Worm (Caenorhabditis elegans) whole organism, L3 larva: ENCODE data around the gene R05G6.10.

Source experiments
- ceh-16 ChIP-seq: sonication (generic microtip); optimal IDR thresholded peaks from 2 replicates; lab custom pipeline; 2017; ENCODE audit warnings: missing biosample characterization, missing genetic modification characterization
- ceh-82 ChIP-seq: fragments of 150-350 bp; optimal IDR thresholded peaks from 2 replicates; lab custom pipeline; 2014; ENCODE audit warnings: missing biosample characterization, missing genetic modification characterization
- egl-27 ChIP-seq: sonication (generic microtip); optimal IDR thresholded peaks from 4 replicates; lab custom pipeline; 2017; ENCODE audit warnings: missing biosample characterization, missing genetic modification reagents, missing genetic modification characterization
- egl-5 ChIP-seq: fragments of 150-350 bp; optimal IDR thresholded peaks from 2 replicates; lab custom pipeline; 2017; ENCODE audit warnings: missing biosample characterization, missing genetic modification reagents, missing genetic modification characterization, inconsistent platforms
- elt-2 ChIP-seq: sonication (generic microtip); optimal IDR thresholded peaks from 2 replicates; lab custom pipeline; 2016; ENCODE audit warnings: missing genetic modification reagents, mild to moderate bottlenecking, missing genetic modification characterization, missing compliant biosample characterization
- lin-39 ChIP-seq: fragments of 150-350 bp; optimal IDR thresholded peaks from 2 replicates; lab custom pipeline; 2018; ENCODE audit warnings: missing biosample characterization, missing genetic modification reagents, missing genetic modification characterization
- nhr-11 ChIP-seq: fragments of 150-350 bp; optimal IDR thresholded peaks from 2 replicates; lab custom pipeline; 2014; ENCODE audit warnings: missing biosample characterization, missing genetic modification characterization
- nhr-12 ChIP-seq: fragments of 150-350 bp; optimal IDR thresholded peaks from 2 replicates; lab custom pipeline; 2014; ENCODE audit warnings: missing biosample characterization, missing genetic modification characterization
- nhr-237 ChIP-seq: fragments of 150-350 bp; optimal IDR thresholded peaks from 2 replicates; lab custom pipeline; 2014; ENCODE audit warnings: missing biosample characterization, missing genetic modification characterization
- nhr-76 ChIP-seq: fragments of 150-350 bp; sonication (generic microtip); optimal IDR thresholded peaks from 5 replicates; lab custom pipeline; 2014; ENCODE audit warnings: missing biosample characterization, missing genetic modification characterization
- tbx-2 ChIP-seq: sonication (generic microtip); optimal IDR thresholded peaks from 2 replicates; lab custom pipeline; 2016; ENCODE audit warnings: mild to moderate bottlenecking, missing genetic modification characterization, missing compliant biosample characterization
- unc-39 ChIP-seq: sonication (generic microtip); optimal IDR thresholded peaks from 4 replicates; lab custom pipeline; 2017; ENCODE audit warnings: missing biosample characterization, missing genetic modification characterization
- unc-62 ChIP-seq: fragments of 150-350 bp; sonication (generic microtip); optimal IDR thresholded peaks from 4 replicates; lab custom pipeline; 2014; ENCODE audit warnings: missing biosample characterization, missing genetic modification reagents, missing genetic modification characterization
- ztf-4 ChIP-seq: fragments of 150-350 bp; optimal IDR thresholded peaks from 2 replicates; lab custom pipeline; 2014; ENCODE audit warnings: missing biosample characterization, missing genetic modification characterization

DNA sequence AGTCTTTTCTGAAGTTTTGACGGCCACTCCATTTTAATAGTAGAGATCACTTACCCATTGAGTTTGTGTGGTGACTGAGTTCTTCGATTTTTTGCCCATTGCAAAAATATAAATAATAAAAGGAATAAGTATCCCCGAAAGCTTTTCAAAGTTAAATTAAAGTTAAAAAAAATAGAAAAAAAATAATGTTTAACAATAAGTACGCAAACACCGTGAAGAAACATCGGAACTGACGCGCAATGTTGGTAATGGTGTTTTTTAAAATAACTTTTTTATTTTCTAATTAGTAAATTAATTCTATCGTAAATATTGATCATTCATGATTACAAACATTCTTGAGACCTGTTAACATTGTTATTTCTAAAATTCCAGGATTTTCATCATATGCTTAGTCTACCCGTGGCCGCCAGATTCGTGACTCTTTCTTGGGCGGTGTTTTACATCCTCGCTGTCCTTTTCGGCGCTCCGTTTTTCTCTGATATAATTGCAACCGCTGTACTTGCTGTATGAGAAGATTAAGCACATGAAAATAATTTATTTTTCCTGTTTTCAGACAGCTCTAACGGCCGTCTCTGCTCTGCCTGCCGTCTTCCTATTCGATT lies 14.0 kb upstream of the R05G6.10 start, which contains the start of the genes F49E8.7, F49E8.8 and nprl-2:
- no peak for TF ChIP-seq nhr-11 (tag; lab: Kevin White, UChicago)
- no peak for TF ChIP-seq ceh-82 (tag; lab: Kevin White, UChicago)
- TF ChIP-seq unc-62 = no peak
- no peak for TF ChIP-seq elt-2 (tag; lab: Kevin White, UChicago)
- TF ChIP-seq nhr-76 (tag; lab: Kevin White, UChicago) = no peak
- TF ChIP-seq lin-39 (tag; lab: Kevin White, UChicago) = no peak
- no peak for TF ChIP-seq nhr-237 (tag; lab: Kevin White, UChicago)
- TF ChIP-seq tbx-2 (tag; lab: Kevin White, UChicago) = no peak
- TF ChIP-seq egl-27 = no peak
- no peak for TF ChIP-seq ceh-16 (tag; lab: Kevin White, UChicago)
- TF ChIP-seq ztf-4 (tag; lab: Kevin White, UChicago) = no peak
- no peak for TF ChIP-seq egl-5
- no peak for TF ChIP-seq nhr-12 (tag; lab: Kevin White, UChicago)
- no peak for TF ChIP-seq unc-39
